Fruit fly (Drosophila melanogaster) whole organism, embryonic: ENCODE data around the gene CG3222.
A peak's percentile ranks its signal among the peaks of the same experiment; 100 is the strongest.

Source experiments
- Bteb2 ChIP-seq: fragments of 200-800 bp; sonication (Bioruptor generic); optimal IDR thresholded peaks from 2 replicates; lab custom pipeline; 2016; ENCODE audit warnings: missing biosample characterization, missing genetic modification characterization
- CG10321 ChIP-seq: fragments of 200-800 bp; sonication (Bioruptor generic); IDR thresholded peaks from 2 replicates; pipeline ENCODE4 v1.3.6; 2022; ENCODE audit warnings: missing biosample characterization, missing genetic modification characterization
- CG11085 ChIP-seq: fragments of 200-800 bp; sonication (Bioruptor generic); IDR thresholded peaks from 2 replicates; pipeline ENCODE4 v1.3.6; 2022; ENCODE audit warnings: missing biosample characterization, missing genetic modification characterization
- CG11247 ChIP-seq: fragments of 200-800 bp; sonication (Bioruptor generic); IDR thresholded peaks from 2 replicates; pipeline ENCODE4 v1.3.6; 2022; ENCODE audit warnings: missing biosample characterization, missing genetic modification characterization
- CG11504 ChIP-seq: fragments of 200-800 bp; sonication (Bioruptor generic); optimal IDR thresholded peaks from 3 replicates; lab custom pipeline; 2019; ENCODE audit warnings: missing biosample characterization, mild to moderate bottlenecking, missing genetic modification characterization, moderate library complexity
- CG11695 ChIP-seq: fragments of 200-800 bp; sonication (Bioruptor generic); IDR thresholded peaks from 3 replicates; pipeline ENCODE4 v1.3.6; 2022; ENCODE audit warnings: missing biosample characterization, missing genetic modification characterization
- CG12219 ChIP-seq: fragments of 200-800 bp; sonication (Bioruptor generic); optimal IDR thresholded peaks from 3 replicates; lab custom pipeline; 2018; ENCODE audit warnings: missing biosample characterization, mild to moderate bottlenecking, missing genetic modification characterization
- CG12769 ChIP-seq: fragments of 200-800 bp; sonication (Bioruptor generic); optimal IDR thresholded peaks from 2 replicates; lab custom pipeline; 2019; ENCODE audit warnings: missing biosample characterization, mild to moderate bottlenecking, missing genetic modification characterization, moderate library complexity
- CG14441 ChIP-seq: fragments of 200-800 bp; sonication (Bioruptor generic); IDR thresholded peaks from 2 replicates; pipeline ENCODE4 v1.3.6; 2022; ENCODE audit warnings: missing biosample characterization, missing genetic modification characterization
- CG1647 ChIP-seq: fragments of 200-800 bp; sonication (Bioruptor generic); optimal IDR thresholded peaks from 3 replicates; lab custom pipeline; 2016; ENCODE audit warnings: missing biosample characterization, missing genetic modification characterization
- CG1832 ChIP-seq: fragments of 200-800 bp; sonication (Bioruptor generic); optimal IDR thresholded peaks from 2 replicates; lab custom pipeline; 2017; ENCODE audit warnings: missing biosample characterization, mild to moderate bottlenecking, missing genetic modification characterization, inconsistent platforms
- CG31365 ChIP-seq: fragments of 200-800 bp; sonication (Bioruptor generic); optimal IDR thresholded peaks from 2 replicates; lab custom pipeline; 2018; ENCODE audit warnings: missing biosample characterization, mild to moderate bottlenecking, missing genetic modification characterization
- CG32532 ChIP-seq: fragments of 200-800 bp; sonication (Bioruptor generic); IDR thresholded peaks from 2 replicates; pipeline ENCODE4 v1.3.6; 2022; ENCODE audit warnings: missing biosample characterization, missing genetic modification characterization
- CG32772 ChIP-seq: fragments of 200-800 bp; sonication (Bioruptor generic); IDR thresholded peaks from 2 replicates; pipeline ENCODE4 v1.3.6; 2022; ENCODE audit warnings: missing biosample characterization, missing genetic modification characterization
- CG6689 ChIP-seq: fragments of 200-800 bp; sonication (Bioruptor generic); IDR thresholded peaks from 2 replicates; pipeline ENCODE4 v1.3.6; 2022; ENCODE audit warnings: missing biosample characterization, missing genetic modification characterization
- CkIIα-i1 ChIP-seq: fragments of 200-800 bp; sonication (Bioruptor generic); IDR thresholded peaks from 2 replicates; pipeline ENCODE4 v1.3.6; 2022; ENCODE audit warnings: missing biosample characterization, missing genetic modification characterization
- Fer3 ChIP-seq: fragments of 200-800 bp; sonication (Bioruptor generic); optimal IDR thresholded peaks from 2 replicates; lab custom pipeline; 2018; ENCODE audit warnings: missing biosample characterization, mild to moderate bottlenecking, missing genetic modification characterization, moderate library complexity
- Hr51 ChIP-seq, 2 experiments: fragments of 200-800 bp; sonication (Bioruptor generic); optimal IDR thresholded peaks; 2 replicates in 1 of 2; 3 replicates in 1 of 2; lab custom pipeline; 2016 to 2018; ENCODE audit warnings: missing biosample characterization in 2 of 2, missing genetic modification characterization in 2 of 2, mild to moderate bottlenecking in 1 of 2, moderate library complexity in 1 of 2
- Hr78 ChIP-seq, 2 experiments: fragments of 200-800 bp in 1 of 2; fragments of >200 bp in 1 of 2; sonication (Bioruptor generic) in 1 of 2; optimal IDR thresholded peaks; 2 replicates each; lab custom pipeline; 2017 to 2019; ENCODE audit warnings: missing biosample characterization in 2 of 2, missing genetic modification characterization in 2 of 2, mild to moderate bottlenecking in 1 of 2, moderate library complexity in 1 of 2
- MBD-R2 ChIP-seq: fragments of 200-800 bp; sonication (Bioruptor generic); IDR thresholded peaks from 2 replicates; pipeline ENCODE4 v1.3.6; 2022; ENCODE audit warnings: missing biosample characterization, missing genetic modification characterization
- Med ChIP-seq: fragments of 200-800 bp; sonication (Bioruptor generic); peaks from one replicate; lab custom pipeline; 2016; ENCODE audit warnings: missing biosample characterization, missing genetic modification characterization, mild to moderate bottlenecking, inconsistent platforms, moderate library complexity
- Mrtf ChIP-seq: fragments of 200-800 bp; sonication (Bioruptor generic); IDR thresholded peaks from 3 replicates; pipeline ENCODE4 v1.3.6; 2022; ENCODE audit warnings: missing biosample characterization, missing genetic modification characterization
- Nf-YC ChIP-seq: fragments of 200-800 bp; optimal IDR thresholded peaks from 3 replicates; lab custom pipeline; 2019; ENCODE audit warnings: missing biosample characterization, mild to moderate bottlenecking, missing genetic modification characterization, moderate library complexity
- Oli ChIP-seq: fragments of 200-800 bp; sonication (Bioruptor generic); optimal IDR thresholded peaks from 2 replicates; lab custom pipeline; 2018; ENCODE audit warnings: missing biosample characterization, mild to moderate bottlenecking, missing genetic modification characterization, moderate library complexity
- Ptx1 ChIP-seq: fragments of 200-800 bp; sonication (Bioruptor generic); IDR thresholded peaks from 2 replicates; pipeline ENCODE4 v1.3.6; 2022; ENCODE audit warnings: missing biosample characterization, missing genetic modification characterization
- Side ChIP-seq: fragments of 200-800 bp; sonication (Bioruptor generic); optimal IDR thresholded peaks from 2 replicates; lab custom pipeline; 2016; ENCODE audit warnings: missing biosample characterization, missing genetic modification characterization
- Tbp ChIP-seq: fragments of >200 bp; optimal IDR thresholded peaks from 2 replicates; lab custom pipeline; 2018; ENCODE audit warnings: missing biosample characterization, missing genetic modification characterization
- Xbp1 ChIP-seq: fragments of 200-800 bp; sonication (Bioruptor generic); optimal IDR thresholded peaks from 3 replicates; lab custom pipeline; 2016; ENCODE audit warnings: missing biosample characterization, mild to moderate bottlenecking, missing genetic modification characterization
- ab ChIP-seq: fragments of 200-800 bp; sonication (Bioruptor generic); optimal IDR thresholded peaks from 2 replicates; lab custom pipeline; 2016; ENCODE audit warnings: missing biosample characterization, missing genetic modification characterization
- aop ChIP-seq: fragments of 200-800 bp; sonication (Bioruptor generic); IDR thresholded peaks from 2 replicates; pipeline ENCODE4 v1.3.6; 2022; ENCODE audit warnings: missing biosample characterization, missing genetic modification characterization
- caup ChIP-seq: fragments of 200-800 bp; sonication (Bioruptor generic); optimal IDR thresholded peaks from 3 replicates; lab custom pipeline; 2017; ENCODE audit warnings: missing biosample characterization, mild to moderate bottlenecking, missing genetic modification characterization, moderate library complexity; ENCODE audit not compliant: severe bottlenecking
- ci ChIP-seq: fragments of 200-800 bp; sonication (Bioruptor generic); IDR thresholded peaks from 3 replicates; pipeline ENCODE4 v1.3.6; 2022; ENCODE audit warnings: missing biosample characterization, missing genetic modification characterization
- cwo ChIP-seq: fragments of 200-800 bp; sonication (Bioruptor generic); optimal IDR thresholded peaks from 3 replicates; lab custom pipeline; 2017; ENCODE audit warnings: missing biosample characterization, missing genetic modification characterization, mild to moderate bottlenecking, moderate library complexity, missing genetic modification reagents
- dati ChIP-seq: fragments of 200-800 bp; sonication (Bioruptor generic); IDR thresholded peaks from 2 replicates; pipeline ENCODE4 v1.3.6; 2022; ENCODE audit warnings: missing biosample characterization, missing genetic modification characterization
- dmrt99B ChIP-seq: fragments of 200-800 bp; sonication (Bioruptor generic); optimal IDR thresholded peaks from 2 replicates; lab custom pipeline; 2018; ENCODE audit warnings: missing biosample characterization, mild to moderate bottlenecking, missing genetic modification characterization, moderate library complexity
- gcm2 ChIP-seq: fragments of 200-800 bp; sonication (Bioruptor generic); optimal IDR thresholded peaks from 2 replicates; lab custom pipeline; 2016; ENCODE audit warnings: missing biosample characterization, missing genetic modification characterization
- kah ChIP-seq: fragments of 200-800 bp; sonication (Bioruptor generic); optimal IDR thresholded peaks from 2 replicates; lab custom pipeline; 2018; ENCODE audit warnings: missing biosample characterization, mild to moderate bottlenecking, missing genetic modification characterization
- lab ChIP-seq: fragments of 200-800 bp; sonication (Bioruptor generic); optimal IDR thresholded peaks from 3 replicates; lab custom pipeline; 2017; ENCODE audit warnings: missing biosample characterization, missing genetic modification characterization, mild to moderate bottlenecking, moderate library complexity, missing genetic modification reagents
- nom ChIP-seq: fragments of 200-800 bp; sonication (Bioruptor generic); optimal IDR thresholded peaks from 2 replicates; lab custom pipeline; 2017; ENCODE audit warnings: missing biosample characterization, missing genetic modification characterization, mild to moderate bottlenecking, moderate library complexity, missing genetic modification reagents
- oc ChIP-seq: fragments of 200-800 bp; sonication (Bioruptor generic); optimal IDR thresholded peaks from 2 replicates; lab custom pipeline; 2018; ENCODE audit warnings: missing biosample characterization, mild to moderate bottlenecking, missing genetic modification characterization, moderate library complexity
- odd ChIP-seq: fragments of 200-800 bp; sonication (Bioruptor generic); optimal IDR thresholded peaks from 2 replicates; lab custom pipeline; 2017; ENCODE audit warnings: missing biosample characterization, mild to moderate bottlenecking, missing genetic modification characterization
- pho ChIP-seq: fragments of 200-800 bp; sonication (Bioruptor generic); optimal IDR thresholded peaks from 2 replicates; lab custom pipeline; 2016; ENCODE audit warnings: missing biosample characterization, missing genetic modification characterization
- sima ChIP-seq: fragments of 200-800 bp; sonication (Bioruptor generic); optimal IDR thresholded peaks from 2 replicates; lab custom pipeline; 2016; ENCODE audit warnings: missing biosample characterization, missing genetic modification characterization
- sqz ChIP-seq: fragments of 200-800 bp; sonication (Bioruptor generic); optimal IDR thresholded peaks from 3 replicates; lab custom pipeline; 2018; ENCODE audit warnings: missing biosample characterization, mild to moderate bottlenecking, missing genetic modification characterization
- ssp ChIP-seq: fragments of 200-800 bp; sonication (Bioruptor generic); IDR thresholded peaks from 2 replicates; pipeline ENCODE4 v1.3.6; 2022; ENCODE audit warnings: missing biosample characterization, missing genetic modification characterization
- tio ChIP-seq: fragments of 200-800 bp; sonication (Bioruptor generic); optimal IDR thresholded peaks from 2 replicates; lab custom pipeline; 2017; ENCODE audit warnings: missing biosample characterization, missing genetic modification characterization, inconsistent platforms

Gene CG3222

DNA sequence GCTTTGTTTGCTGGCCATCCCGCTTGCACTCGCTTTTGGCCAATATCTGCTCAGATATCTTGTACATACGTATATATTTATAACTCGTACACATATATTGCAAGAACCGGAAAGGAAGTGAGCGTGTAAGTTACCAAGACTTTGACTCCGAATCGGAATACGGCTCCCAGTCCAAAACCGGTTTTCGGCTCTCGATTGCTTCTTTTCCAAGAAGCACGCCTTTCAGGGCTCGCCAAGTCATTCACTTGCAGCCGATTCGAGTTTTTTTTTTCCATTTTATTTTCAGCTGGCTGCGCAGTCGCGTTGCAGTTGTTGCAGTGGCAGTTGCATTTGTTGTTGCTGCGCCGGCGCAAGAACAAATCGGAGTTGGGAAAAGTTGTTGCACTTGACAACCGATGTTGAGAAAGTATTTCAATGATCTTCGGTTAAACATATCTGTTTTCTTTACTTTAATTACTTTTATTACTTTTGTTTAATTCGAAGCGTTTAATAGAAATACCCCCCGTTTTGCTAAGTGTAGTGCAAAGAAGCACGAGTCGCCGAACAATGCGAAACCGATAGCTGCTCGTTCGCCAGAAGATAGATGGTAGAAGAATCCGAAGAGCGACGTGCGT is 49.0 kb upstream of the CG3222 start (continued):
- no peak for TF ChIP-seq caup (GFP tag; lab: Kevin White, UChicago)

DNA sequence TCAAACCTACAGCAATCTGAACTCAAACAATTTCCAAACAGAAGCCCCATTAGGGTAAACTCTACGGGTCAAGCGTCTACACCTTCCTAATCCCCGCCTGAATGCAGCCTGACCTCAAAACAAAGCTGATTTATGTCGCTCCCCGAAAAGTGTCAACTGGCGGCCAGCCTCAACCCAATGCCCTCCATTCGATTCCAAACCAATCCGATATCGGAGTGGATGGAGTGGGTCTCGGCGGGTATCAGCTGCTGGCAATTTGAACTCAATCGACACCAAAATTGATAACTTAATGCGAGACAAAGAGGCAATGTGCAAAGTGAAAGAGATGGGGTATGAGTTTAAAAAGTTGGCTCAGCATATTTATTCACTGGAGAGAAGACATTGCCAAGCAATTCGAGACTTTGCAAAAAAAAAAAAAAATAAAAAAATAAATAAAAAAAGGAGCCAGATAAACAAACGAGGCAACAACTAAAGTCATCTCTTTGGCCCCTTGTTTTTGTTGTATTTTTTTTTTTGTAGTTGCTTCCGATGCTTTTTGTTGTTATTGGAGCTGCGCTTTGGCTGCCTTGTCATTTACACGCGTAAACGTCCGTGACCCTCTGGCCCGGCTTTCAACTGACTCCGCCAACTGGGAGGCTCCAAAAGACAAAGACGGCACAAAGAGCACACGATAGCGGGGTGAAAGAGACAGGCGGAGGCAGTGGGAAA is 47.8 kb upstream of the CG3222 start:
- no peak for TF ChIP-seq Bteb2 (GFP tag; lab: Kevin White, UChicago)
- no peak for TF ChIP-seq ab (GFP tag; lab: Kevin White, UChicago)
- TF ChIP-seq ssp (GFP tag; lab: Robert Waterston, UW) = no peak
- TF ChIP-seq CG1647 (GFP tag; lab: Kevin White, UChicago) = no peak
- peak; percentile 23 for TF ChIP-seq Nf-YC
- peak; percentile 86 for TF ChIP-seq nom (GFP tag; lab: Kevin White, UChicago)
- TF ChIP-seq aop (GFP tag; lab: Robert Waterston, UW) = no peak
- peak in 1 of 2 experiments; percentile 72 for TF ChIP-seq Hr78 (GFP tag; optimal IDR thresholded peaks at IDR 0.05; lab: Kevin White, UChicago)
- no peak for TF ChIP-seq CG32772 (GFP tag; lab: Robert Waterston, UW)
- peak; percentile 71 for TF ChIP-seq oc (tag; lab: Kevin White, UChicago)
- no peak for TF ChIP-seq CG6689
- no peak for TF ChIP-seq ci (GFP tag; lab: Robert Waterston, UW)
- TF ChIP-seq pho (GFP tag; lab: Kevin White, UChicago) = no peak
- TF ChIP-seq Med (GFP tag; lab: Kevin White, UChicago) = peak; percentile 32
- TF ChIP-seq sima = no peak
- TF ChIP-seq gcm2 = no peak
- TF ChIP-seq CG31365 (tag; lab: Kevin White, UChicago) = no peak
- TF ChIP-seq CG10321 = 0 out of 2 replicates have a peak, but pooled peaks have one; percentile 46
- TF ChIP-seq CG1832 (GFP tag; lab: Kevin White, UChicago) = peak; percentile 27
- TF ChIP-seq Tbp (GFP tag; lab: Kevin White, UChicago) = no peak
- no peak for TF ChIP-seq kah
- no peak for TF ChIP-seq Side
- TF ChIP-seq odd (GFP tag; lab: Kevin White, UChicago) = no peak
- peak; percentile 40 for TF ChIP-seq sqz (GFP tag; lab: Kevin White, UChicago)
- no peak for TF ChIP-seq tio (GFP tag; lab: Kevin White, UChicago)
- TF ChIP-seq CG12769 = peak; percentile 19

DNA sequence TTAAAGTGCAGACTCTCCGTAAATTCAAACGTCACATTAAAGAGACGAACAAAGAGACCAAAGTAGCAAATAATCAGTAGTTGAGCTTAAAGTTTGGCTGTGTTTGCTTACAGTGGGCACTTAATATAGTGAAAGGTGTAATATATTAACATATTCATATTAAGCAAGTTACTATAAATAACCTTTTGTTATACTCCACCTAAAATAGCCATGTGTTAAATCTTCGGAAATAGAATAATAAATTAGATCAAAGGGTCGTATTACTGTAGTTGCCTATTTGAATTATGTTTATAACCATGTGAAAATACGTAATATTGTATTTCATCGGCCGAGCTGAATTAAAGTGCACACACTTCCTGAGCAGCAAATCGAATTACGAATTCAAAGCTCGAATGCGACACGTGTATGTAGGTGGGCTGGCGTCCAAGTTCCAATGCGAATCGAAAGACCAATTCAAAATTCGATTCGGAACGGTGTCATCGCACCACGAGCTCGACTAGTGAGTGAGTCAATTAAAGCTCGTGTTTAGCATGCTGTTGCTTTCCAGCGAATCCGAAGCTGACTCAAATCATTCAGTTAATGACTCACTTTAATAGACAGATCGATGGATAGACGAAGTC is 46.5 kb upstream of the CG3222 start:
- TF ChIP-seq cwo (GFP tag; lab: Kevin White, UChicago) (peak; percentile 66), CG11504 (tag; lab: Kevin White, UChicago) (peak; percentile 54), CG11085 (GFP tag; lab: Robert Waterston, UW) (no peak), CG12219 (peak; percentile 7), MBD-R2 (peak; percentile 23; the same call in 1 of the 2 replicates), Hr51 (GFP tag; optimal IDR thresholded peaks at IDR 0.05; lab: Kevin White, UChicago) (peak in 1 of 2 experiments; percentile 58), CkIIα-i1 (GFP tag; lab: Robert Waterston, UW) (no peak), Xbp1 (GFP tag; lab: Kevin White, UChicago) (peak; percentile 11), Fer3 (peak; percentile 33), CG11247 (GFP tag; lab: Robert Waterston, UW) (0 out of 2 replicates have a peak, but pooled peaks have one; percentile 5), lab (GFP tag; lab: Kevin White, UChicago) (peak; percentile 37), Mrtf (GFP tag; lab: Robert Waterston, UW) (peak; percentile 47; the same call in 1 of the 3 replicates), CG11695 (0 out of 3 replicates have a peak, but pooled peaks have one; percentile 19), Ptx1 (GFP tag; lab: Robert Waterston, UW) (peak; percentile 50), Oli (peak; percentile 36), CG32532 (GFP tag; lab: Robert Waterston, UW) (peak; percentile 9; the same call in 1 of the 2 replicates), dati (GFP tag; lab: Robert Waterston, UW) (no peak), CG14441 (GFP tag; lab: Robert Waterston, UW) (peak; percentile 38), dmrt99B (tag; lab: Kevin White, UChicago) (peak; percentile 57)
